Fruit fly (Drosophila melanogaster): Measurements from ENCODE around the gene sbm.

Gene sbm

DNA sequence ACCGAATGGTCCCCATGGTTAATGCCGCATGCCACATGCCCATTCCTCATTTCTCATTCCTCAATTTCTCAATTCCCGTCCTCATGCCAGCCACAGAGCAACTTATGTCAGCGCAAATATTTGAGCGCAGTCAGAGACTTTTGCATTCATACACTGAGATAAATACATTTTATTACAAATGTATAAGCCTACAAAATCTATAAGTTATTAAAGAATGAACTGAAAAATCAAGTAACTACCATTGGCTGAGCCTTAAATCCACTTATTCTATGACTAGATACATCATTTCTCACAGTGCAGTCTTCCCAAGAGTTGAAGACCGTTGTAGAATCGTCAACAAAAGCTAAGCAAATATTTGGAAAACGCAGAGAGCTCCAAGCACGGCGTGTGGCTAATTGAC, 19.8 kb upstream of the sbm start (continued):
- TF ChIP-seq CG13775 (GFP tag; optimal IDR thresholded peaks at IDR 0.05), result no peak
- no peak for TF ChIP-seq Dip3 (GFP tag; optimal IDR thresholded peaks at IDR 0.05)
- TF ChIP-seq CG10321 (GFP tag; IDR thresholded peaks at IDR 0.05), result no peak
- TF ChIP-seq CG11398 (GFP tag; optimal IDR thresholded peaks at IDR 0.05), result no peak
- TF ChIP-seq pfk (GFP tag; optimal IDR thresholded peaks at IDR 0.05), result no peak
- no peak for TF ChIP-seq Dek (tag; optimal IDR thresholded peaks at IDR 0.05)
- TF ChIP-seq CG31441 (GFP tag; IDR thresholded peaks at IDR 0.05), result peak; percentile 61; the same call in 1 of the 2 replicates
- TF ChIP-seq CG7786 (GFP tag; optimal IDR thresholded peaks at IDR 0.05), result no peak
- no peak for TF ChIP-seq bab2 (GFP tag; optimal IDR thresholded peaks at IDR 0.05)
- peak; percentile 68 for TF ChIP-seq CG18262 (tag; optimal IDR thresholded peaks at IDR 0.05)
- TF ChIP-seq Nf-YB (GFP tag; optimal IDR thresholded peaks at IDR 0.05), result no peak
- TF ChIP-seq rib (GFP tag; IDR thresholded peaks at IDR 0.05), result no peak
- no peak for TF ChIP-seq Stat92E (GFP tag; optimal IDR thresholded peaks at IDR 0.05)
- TF ChIP-seq sima (GFP tag; optimal IDR thresholded peaks at IDR 0.05), result no peak
- no peak for TF ChIP-seq CG11085 (GFP tag; IDR thresholded peaks at IDR 0.05)
- no peak for TF ChIP-seq CG6854 (GFP tag; optimal IDR thresholded peaks at IDR 0.05)
- no peak for TF ChIP-seq Max (GFP tag; optimal IDR thresholded peaks at IDR 0.05)
- no peak for TF ChIP-seq aop (GFP tag; IDR thresholded peaks at IDR 0.05)
- TF ChIP-seq sisA (GFP tag; IDR thresholded peaks at IDR 0.05), result peak; percentile 46; the same call in 1 of the 2 replicates
- TF ChIP-seq B-H2 (GFP tag; optimal IDR thresholded peaks at IDR 0.05), result no peak
- TF ChIP-seq org-1 (GFP tag; optimal IDR thresholded peaks at IDR 0.05), result no peak
- no peak for TF ChIP-seq dimm (GFP tag; IDR thresholded peaks at IDR 0.05)
- TF ChIP-seq eyg (GFP tag; optimal IDR thresholded peaks at IDR 0.05), result no peak
- TF ChIP-seq slp2 (GFP tag; optimal IDR thresholded peaks at IDR 0.05), result peak; percentile 34
- no peak for TF ChIP-seq tll (GFP tag; optimal IDR thresholded peaks at IDR 0.05)
- TF ChIP-seq scrt (GFP tag; optimal IDR thresholded peaks at IDR 0.05), result no peak
- TF ChIP-seq dmrt99B (tag; optimal IDR thresholded peaks at IDR 0.05), result peak; percentile 55
- TF ChIP-seq jing (GFP tag; optimal IDR thresholded peaks at IDR 0.05), result no peak
- no peak for TF ChIP-seq CG11247 (GFP tag; IDR thresholded peaks at IDR 0.05)
- no peak for TF ChIP-seq sc (optimal IDR thresholded peaks at IDR 0.05)
- no peak for TF ChIP-seq sc (GFP tag; optimal IDR thresholded peaks at IDR 0.05)
- no peak for TF ChIP-seq repo (GFP tag; optimal IDR thresholded peaks at IDR 0.05)
- no peak for TF ChIP-seq hkb (optimal IDR thresholded peaks at IDR 0.05)
- peak; percentile 43; the same call in 1 of the 2 replicates for TF ChIP-seq hkb (GFP tag; IDR thresholded peaks at IDR 0.05)
- TF ChIP-seq Awh (GFP tag; IDR thresholded peaks at IDR 0.05), result peak; percentile 35; the same call in 1 of the 2 replicates
- TF ChIP-seq Mes4 (GFP tag; optimal IDR thresholded peaks at IDR 0.05), result no peak
- TF ChIP-seq stwl (tag; optimal IDR thresholded peaks at IDR 0.05), result no peak
- TF ChIP-seq CG8388 (GFP tag; optimal IDR thresholded peaks at IDR 0.05), result peak; percentile 63
- TF ChIP-seq CG9876 (GFP tag; optimal IDR thresholded peaks at IDR 0.05), result no peak
- TF ChIP-seq peb (GFP tag; IDR thresholded peaks at IDR 0.05), result no peak
- 0 out of 3 replicates have a peak, but pooled peaks have one; percentile 45 for TF ChIP-seq otp (GFP tag; IDR thresholded peaks at IDR 0.05)
- TF ChIP-seq CG14441 (GFP tag; IDR thresholded peaks at IDR 0.05), result no peak
- TF ChIP-seq CG12299 (tag; optimal IDR thresholded peaks at IDR 0.05), result no peak
- no peak for TF ChIP-seq tup (GFP tag; optimal IDR thresholded peaks at IDR 0.05)
- peak; percentile 58 for TF ChIP-seq CG6689 (GFP tag; IDR thresholded peaks at IDR 0.05)
- no peak for TF ChIP-seq CG31224 (GFP tag; IDR thresholded peaks at IDR 0.05)
- peak; percentile 25 for TF ChIP-seq MTF-1 (GFP tag; optimal IDR thresholded peaks at IDR 0.05; ENCODE audit: borderline replicate concordance)
- TF ChIP-seq Doc2 (GFP tag; IDR thresholded peaks at IDR 0.05), result no peak
- TF ChIP-seq H2.0 (GFP tag; IDR thresholded peaks at IDR 0.05), result no peak
- TF ChIP-seq klu (GFP tag; IDR thresholded peaks at IDR 0.05), result no peak
- TF ChIP-seq Fer1 (GFP tag; optimal IDR thresholded peaks at IDR 0.05), result no peak
- TF ChIP-seq CG6654 (GFP tag; optimal IDR thresholded peaks at IDR 0.05), result peak; percentile 2
- TF ChIP-seq Deaf1 (tag; optimal IDR thresholded peaks at IDR 0.05), result no peak
